Worm (Caenorhabditis elegans) whole organism, young adult: ENCODE data around the gene pho-9.

ENCODE experiments used
- B0019.2 ChIP-seq: fragments of 200-800 bp; sonication (Bioruptor generic); conservative IDR thresholded peaks from 2 replicates; pipeline ENCODE4 v1.3.6; 2022; ENCODE audit warnings: missing genetic modification reagents, missing genetic modification characterization, missing compliant biosample characterization
- B0336.3 ChIP-seq: fragments of 200-800 bp; sonication (Bioruptor generic); IDR thresholded peaks from 2 replicates; pipeline ENCODE4 v1.3.6; 2022; ENCODE audit warnings: missing genetic modification characterization, missing compliant biosample characterization
- D2030.7 ChIP-seq: fragments of 200-800 bp; sonication (Bioruptor generic); IDR thresholded peaks from 2 replicates; pipeline ENCODE4 v1.3.6; 2022; ENCODE audit warnings: missing genetic modification reagents, missing genetic modification characterization, missing compliant biosample characterization
- F10E7.11 ChIP-seq: sonication (generic microtip); optimal IDR thresholded peaks from 2 replicates; lab custom pipeline; 2017; ENCODE audit warnings: mild to moderate bottlenecking, missing genetic modification characterization, moderate library complexity, missing compliant biosample characterization
- F33H1.4 ChIP-seq: fragments of 200-800 bp; sonication (Bioruptor generic); IDR thresholded peaks from 2 replicates; pipeline ENCODE4 v1.3.6; 2022; ENCODE audit warnings: missing genetic modification reagents, missing genetic modification characterization, missing compliant biosample characterization
- F52B5.7 ChIP-seq: sonication (generic microtip); optimal IDR thresholded peaks from 2 replicates; lab custom pipeline; 2016; ENCODE audit warnings: mild to moderate bottlenecking, missing genetic modification characterization, missing compliant biosample characterization
- F57C9.4 ChIP-seq: sonication (generic microtip); optimal IDR thresholded peaks from 2 replicates; lab custom pipeline; 2017; ENCODE audit warnings: mild to moderate bottlenecking, missing genetic modification characterization, missing compliant biosample characterization
- K12H6.12 ChIP-seq: fragments of 200-800 bp; sonication (Bioruptor generic); optimal IDR thresholded peaks from 2 replicates; lab custom pipeline; 2018; ENCODE audit warnings: mild to moderate bottlenecking, missing genetic modification characterization, missing compliant biosample characterization
- T07F8.4 ChIP-seq: sonication (generic microtip); optimal IDR thresholded peaks from 2 replicates; lab custom pipeline; 2016; ENCODE audit warnings: mild to moderate bottlenecking, missing genetic modification characterization, moderate library complexity, missing compliant biosample characterization
- T26A5.8 ChIP-seq: sonication (generic microtip); optimal IDR thresholded peaks from 2 replicates; lab custom pipeline; 2016; ENCODE audit warnings: missing genetic modification characterization, missing compliant biosample characterization
- Y79H2A.3 ChIP-seq: fragments of 200-800 bp; sonication (Bioruptor generic); conservative IDR thresholded peaks from 2 replicates; pipeline ENCODE4 v1.3.6; 2022; ENCODE audit warnings: missing genetic modification reagents, missing genetic modification characterization, missing compliant biosample characterization
- ZK185.1 ChIP-seq: sonication (generic microtip); optimal IDR thresholded peaks from 2 replicates; lab custom pipeline; 2016; ENCODE audit warnings: mild to moderate bottlenecking, missing genetic modification characterization, missing compliant biosample characterization; ENCODE audit not compliant: poor library complexity, severe bottlenecking
- attf-5 ChIP-seq: fragments of 200-800 bp; sonication (Bioruptor generic); optimal IDR thresholded peaks from 2 replicates; lab custom pipeline; 2018; ENCODE audit warnings: mild to moderate bottlenecking, missing genetic modification characterization, missing compliant biosample characterization
- attf-6 ChIP-seq: fragments of 200-800 bp; sonication (Bioruptor generic); IDR thresholded peaks from 2 replicates; pipeline ENCODE4 v1.3.6; 2022; ENCODE audit warnings: missing genetic modification reagents, missing genetic modification characterization, missing compliant biosample characterization
- cebp-1 ChIP-seq, 2 experiments: fragments of 200-800 bp in 1 of 2; sonication (Bioruptor generic) in 1 of 2; sonication (generic microtip) in 1 of 2; IDR thresholded peaks in 1 of 2; optimal IDR thresholded peaks in 1 of 2; 2 replicates each; pipeline versions ENCODE4 v1.3.6 to Lab custom; 2017 to 2022; ENCODE audit warnings: missing compliant biosample characterization in 2 of 2, missing genetic modification characterization in 2 of 2, mild to moderate bottlenecking in 1 of 2, missing genetic modification reagents in 1 of 2, moderate library complexity in 1 of 2
- ceh-58 ChIP-seq: fragments of 200-800 bp; sonication (Bioruptor generic); IDR thresholded peaks from 2 replicates; pipeline ENCODE4 v1.3.6; 2022; ENCODE audit warnings: missing genetic modification characterization, missing compliant biosample characterization
- ceh-91 ChIP-seq: fragments of 200-800 bp; sonication (Bioruptor generic); IDR thresholded peaks from 2 replicates; pipeline ENCODE4 v1.3.6; 2022; ENCODE audit warnings: missing genetic modification reagents, missing genetic modification characterization, missing compliant biosample characterization
- chd-7 ChIP-seq: sonication (generic microtip); optimal IDR thresholded peaks from 2 replicates; lab custom pipeline; 2016; ENCODE audit warnings: mild to moderate bottlenecking, missing genetic modification characterization, moderate library complexity, missing compliant biosample characterization
- dpl-1 ChIP-seq: fragments of 150-350 bp; optimal IDR thresholded peaks from 2 replicates; lab custom pipeline; 2014; ENCODE audit warnings: missing biosample characterization, missing genetic modification reagents, missing genetic modification characterization
- efl-1 ChIP-seq: fragments of 150-350 bp; optimal IDR thresholded peaks from 2 replicates; lab custom pipeline; 2014; ENCODE audit warnings: missing biosample characterization, missing genetic modification reagents, missing genetic modification characterization
- egl-44 ChIP-seq: fragments of 200-800 bp; sonication (Bioruptor generic); IDR thresholded peaks from 2 replicates; pipeline ENCODE4 v1.3.6; 2022; ENCODE audit warnings: missing genetic modification reagents, missing genetic modification characterization, missing compliant biosample characterization
- egrh-3 ChIP-seq: fragments of 200-800 bp; sonication (Bioruptor generic); IDR thresholded peaks from 2 replicates; pipeline ENCODE4 v1.3.6; 2022; ENCODE audit warnings: missing genetic modification reagents, missing genetic modification characterization, missing compliant biosample characterization
- ekl-4 ChIP-seq: fragments of 200-800 bp; sonication (Bioruptor generic); IDR thresholded peaks from 2 replicates; pipeline ENCODE4 v1.3.6; 2022; ENCODE audit warnings: missing genetic modification reagents, missing genetic modification characterization, missing compliant biosample characterization
- him-1 ChIP-seq: sonication (generic microtip); optimal IDR thresholded peaks from 2 replicates; lab custom pipeline; 2016; ENCODE audit warnings: missing genotype, missing genetic modification reagents, missing genetic modification characterization, missing compliant biosample characterization
- hlh-26 ChIP-seq: fragments of 200-800 bp; sonication (Bioruptor generic); conservative IDR thresholded peaks from 2 replicates; pipeline ENCODE4 v1.3.6; 2022; ENCODE audit warnings: missing genetic modification reagents, missing genetic modification characterization, missing compliant biosample characterization
- hmg-1.2 ChIP-seq: fragments of 200-800 bp; sonication (Bioruptor generic); IDR thresholded peaks from 2 replicates; pipeline ENCODE4 v1.3.6; 2022; ENCODE audit warnings: missing genetic modification reagents, missing genetic modification characterization, missing compliant biosample characterization
- lag-1 ChIP-seq: fragments of 200-800 bp; sonication (Bioruptor generic); IDR thresholded peaks from 2 replicates; pipeline ENCODE4 v1.3.6; 2022; ENCODE audit warnings: missing genetic modification reagents, missing genetic modification characterization, missing compliant biosample characterization
- lin-26 ChIP-seq: fragments of 200-800 bp; sonication (Bioruptor generic); IDR thresholded peaks from 2 replicates; pipeline ENCODE4 v1.3.6; 2022; ENCODE audit warnings: missing genetic modification reagents, missing genetic modification characterization, missing compliant biosample characterization
- lsl-1 ChIP-seq: fragments of 200-800 bp; sonication (Bioruptor generic); optimal IDR thresholded peaks from 2 replicates; lab custom pipeline; 2018; ENCODE audit warnings: mild to moderate bottlenecking, missing genetic modification characterization, moderate library complexity, missing compliant biosample characterization
- madf-10 ChIP-seq: sonication (generic microtip); optimal IDR thresholded peaks from 2 replicates; lab custom pipeline; 2016; ENCODE audit warnings: mild to moderate bottlenecking, missing genetic modification characterization, missing compliant biosample characterization
- madf-3 ChIP-seq: fragments of 200-800 bp; sonication (Bioruptor generic); IDR thresholded peaks from 2 replicates; pipeline ENCODE4 v1.3.6; 2022; ENCODE audit warnings: missing genetic modification reagents, missing genetic modification characterization, missing compliant biosample characterization
- mcd-1 ChIP-seq: fragments of 200-800 bp; sonication (Bioruptor generic); IDR thresholded peaks from 2 replicates; pipeline ENCODE4 v1.3.6; 2022; ENCODE audit warnings: missing genetic modification reagents, missing genetic modification characterization, missing compliant biosample characterization
- nhr-120 ChIP-seq: fragments of 200-800 bp; sonication (Bioruptor generic); IDR thresholded peaks from 2 replicates; pipeline ENCODE4 v1.3.6; 2022; ENCODE audit warnings: missing genetic modification characterization, missing compliant biosample characterization
- nhr-80 ChIP-seq: sonication (generic microtip); optimal IDR thresholded peaks from 2 replicates; lab custom pipeline; 2016; ENCODE audit warnings: missing genetic modification characterization, missing compliant biosample characterization
- pha-4 ChIP-seq: fragments of 150-350 bp; sonication (generic microtip); optimal IDR thresholded peaks from 2 replicates; lab custom pipeline; 2014; ENCODE audit warnings: missing biosample characterization, missing genetic modification reagents, missing genetic modification characterization
- rec-8 ChIP-seq, 2 experiments: sonication (generic microtip); optimal IDR thresholded peaks; 2 replicates each; lab custom pipeline; 2016; ENCODE audit warnings: mild to moderate bottlenecking in 2 of 2, missing genetic modification characterization in 2 of 2, missing genetic modification reagents in 2 of 2, missing genotype in 2 of 2, missing biosample characterization in 1 of 2, missing compliant biosample characterization in 1 of 2, moderate library complexity in 1 of 2
- repo-1 ChIP-seq: sonication (generic microtip); optimal IDR thresholded peaks from 2 replicates; lab custom pipeline; 2017; ENCODE audit warnings: mild to moderate bottlenecking, missing genetic modification characterization, missing compliant biosample characterization
- sea-2 ChIP-seq: fragments of 200-800 bp; sonication (Bioruptor generic); IDR thresholded peaks from 2 replicates; pipeline ENCODE4 v1.3.6; 2022; ENCODE audit warnings: missing genetic modification characterization, missing compliant biosample characterization
- snpc-1.1 ChIP-seq: sonication (generic microtip); optimal IDR thresholded peaks from 2 replicates; lab custom pipeline; 2017; ENCODE audit warnings: missing genetic modification characterization, mild to moderate bottlenecking, missing compliant biosample characterization, antibody characterized with exemption, moderate library complexity, missing genotype, missing genetic modification reagents; ENCODE audit not compliant: insufficient read depth
- snpc-1.3 ChIP-seq: sonication (generic microtip); optimal IDR thresholded peaks from 2 replicates; lab custom pipeline; 2017; ENCODE audit warnings: missing genetic modification characterization, mild to moderate bottlenecking, missing compliant biosample characterization, antibody characterized with exemption, moderate library complexity, missing genotype, missing genetic modification reagents; ENCODE audit not compliant: insufficient read depth
- snpc-4 ChIP-seq, 5 experiments: fragments of 150-350 bp in 1 of 5; sonication (generic microtip) in 4 of 5; optimal IDR thresholded peaks; 2 replicates each; lab custom pipeline; 2014 to 2018; ENCODE audit warnings: missing genetic modification characterization in 5 of 5, missing biosample characterization in 3 of 5, antibody characterized with exemption in 2 of 5, mild to moderate bottlenecking in 2 of 5, missing compliant biosample characterization in 2 of 5, missing genotype in 2 of 5, moderate library complexity in 2 of 5, missing genetic modification reagents in 1 of 5
- zfh-2 ChIP-seq: fragments of 200-800 bp; sonication (Bioruptor generic); conservative IDR thresholded peaks from 2 replicates; pipeline ENCODE4 v1.3.6; 2022; ENCODE audit warnings: missing genetic modification reagents, missing genetic modification characterization, missing compliant biosample characterization
- ztf-26 ChIP-seq: sonication (generic microtip); optimal IDR thresholded peaks from 2 replicates; lab custom pipeline; 2017; ENCODE audit warnings: missing genetic modification characterization, missing compliant biosample characterization
- ztf-28 ChIP-seq: fragments of 200-800 bp; sonication (Bioruptor generic); IDR thresholded peaks from 2 replicates; pipeline ENCODE4 v1.3.6; 2022; ENCODE audit warnings: missing genetic modification reagents, missing genetic modification characterization, missing compliant biosample characterization
- ztf-3 ChIP-seq: fragments of 200-800 bp; sonication (Bioruptor generic); optimal IDR thresholded peaks from 2 replicates; lab custom pipeline; 2018; ENCODE audit warnings: mild to moderate bottlenecking, missing genetic modification characterization, missing compliant biosample characterization
- ztf-6 ChIP-seq: fragments of 200-800 bp; sonication (Bioruptor generic); IDR thresholded peaks from 2 replicates; pipeline ENCODE4 v1.3.6; 2022; ENCODE audit warnings: missing genetic modification reagents, missing genetic modification characterization, missing compliant biosample characterization

The pho-9 gene

DNA sequence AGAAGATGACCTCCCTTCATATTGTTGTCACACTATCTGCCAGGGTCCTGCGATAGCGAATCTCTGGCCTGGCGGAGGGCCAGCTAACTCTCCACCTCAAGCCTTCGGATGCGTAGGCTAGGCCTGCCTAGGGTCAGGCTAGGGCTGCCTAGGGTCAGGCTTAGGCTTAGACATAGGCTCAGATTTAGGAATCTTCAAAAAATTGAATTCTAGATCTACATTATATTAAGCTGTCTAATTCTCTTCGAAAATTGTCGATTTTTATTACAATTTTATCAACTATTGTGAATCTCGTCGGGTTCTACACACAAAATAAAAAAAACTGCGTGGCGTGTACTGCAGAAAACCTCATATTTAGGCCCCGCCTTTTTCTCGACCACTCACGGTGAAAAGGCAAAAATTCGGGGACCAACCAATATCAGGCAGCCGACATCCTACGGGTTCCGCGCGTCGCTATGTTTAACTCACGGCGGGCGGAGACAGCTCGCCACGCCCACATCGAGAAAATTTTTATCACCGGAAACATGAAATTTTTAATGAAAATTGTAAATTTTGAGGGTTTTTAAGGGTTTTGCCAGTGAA is 34.9 kb upstream of the pho-9 start (continued):
- TF ChIP-seq egl-44 (GFP tag; lab: Robert Waterston, UW) (no peak), ekl-4 (peak; percentile 50; the same call in 1 of the 2 replicates), him-1 (tag; lab: Kevin White, UChicago) (no peak), lag-1 (GFP tag; lab: Robert Waterston, UW) (no peak), ceh-58 (0 out of 2 replicates have a peak, but pooled peaks have one; percentile 75), K12H6.12 (tag; lab: Kevin White, UChicago) (no peak), snpc-1.3 (tag; lab: Kevin White, UChicago) (no peak), F10E7.11 (tag; lab: Kevin White, UChicago) (no peak), ztf-6 (no peak), ztf-3 (GFP tag; lab: Kevin White, UChicago) (no peak), lsl-1 (GFP tag; lab: Kevin White, UChicago) (peak; percentile 40), ceh-91 (GFP tag; lab: Robert Waterston, UW) (no peak), ztf-26 (tag; lab: Kevin White, UChicago) (no peak), ztf-28 (GFP tag; lab: Robert Waterston, UW) (no peak), madf-10 (tag; lab: Kevin White, UChicago) (no peak), B0019.2 (no peak), F33H1.4 (GFP tag; lab: Robert Waterston, UW) (no peak), chd-7 (tag; lab: Kevin White, UChicago) (no peak), B0336.3 (GFP tag; lab: Robert Waterston, UW) (peak; percentile 40; the same call in 1 of the 2 replicates), egrh-3 (GFP tag; lab: Robert Waterston, UW) (no peak), zfh-2 (GFP tag; lab: Robert Waterston, UW) (peak; percentile 46; the same call in 1 of the 2 replicates), attf-6 (GFP tag; lab: Robert Waterston, UW) (peak; percentile 73; the same call in 1 of the 2 replicates), Y79H2A.3 (GFP tag; lab: Robert Waterston, UW) (no peak), dpl-1 (no peak), F57C9.4 (no peak), ZK185.1 (no peak), nhr-80 (tag; lab: Kevin White, UChicago) (no peak), cebp-1 (GFP tag; IDR thresholded peaks at IDR 0.05; lab: Robert Waterston, UW) (no peak), cebp-1 (tag; optimal IDR thresholded peaks at IDR 0.05; lab: Kevin White, UChicago) (no peak), lin-26 (GFP tag; lab: Robert Waterston, UW) (peak; percentile 67; the same call in 1 of the 2 replicates), T26A5.8 (no peak), snpc-4 (GFP tag; optimal IDR thresholded peaks at IDR 0.05; lab: Kevin White, UChicago) (peak; percentile 73), snpc-4 (tag; optimal IDR thresholded peaks at IDR 0.05; lab: Kevin White, UChicago) (peak in 3 of 4 experiments; percentile 54 to 91 (median 90)), D2030.7 (GFP tag; lab: Robert Waterston, UW) (peak; percentile 57), nhr-120 (GFP tag; lab: Robert Waterston, UW) (no peak), madf-3 (GFP tag; lab: Robert Waterston, UW) (no peak), snpc-1.1 (tag; lab: Kevin White, UChicago) (peak; percentile 61), hmg-1.2 (GFP tag; lab: Robert Waterston, UW) (peak; percentile 76), F52B5.7 (no peak), repo-1 (tag; lab: Kevin White, UChicago) (no peak), T07F8.4 (tag; lab: Kevin White, UChicago) (no peak), hlh-26 (GFP tag; lab: Robert Waterston, UW) (no peak), mcd-1 (GFP tag; lab: Robert Waterston, UW) (no peak; the same call in 1 of the 2 replicates), efl-1 (GFP tag; lab: Kevin White, UChicago) (no peak), rec-8 (tag; optimal IDR thresholded peaks at IDR 0.05; lab: Kevin White, UChicago) (no peak), attf-5 (GFP tag; lab: Kevin White, UChicago) (no peak), pha-4 (no peak), sea-2 (GFP tag; lab: Robert Waterston, UW) (no peak)
